Fruit fly (Drosophila melanogaster) Kc167 (cell line): Measurements from ENCODE around the gene Eip93F.

Source experiments
- Myc ChIP-seq: fragments of >200 bp; optimal IDR thresholded peaks from 2 replicates; lab custom pipeline; 2017; ENCODE audit warnings: missing external identifiers
- insv ChIP-seq: fragments of >200 bp; optimal IDR thresholded peaks from 3 replicates; lab custom pipeline; 2018; ENCODE audit warnings: missing external identifiers

dm6 chr3R:22022623-22023022 is 73.7 kb downstream of the Eip93F start:
- TF ChIP-seq insv (lab: Kevin White, UChicago) (no peak), Myc (lab: Kevin White, UChicago) (no peak)
